Fruit fly (Drosophila melanogaster) whole organism, pupa: Measurements from ENCODE around the gene CG3164.

ENCODE experiments used
- CG10348 ChIP-seq: fragments of 200-800 bp; sonication (Bioruptor generic); IDR thresholded peaks from 2 replicates; pipeline ENCODE4 v1.3.6; 2022; ENCODE audit warnings: missing biosample characterization, missing genetic modification characterization
- CG12605 ChIP-seq: fragments of 200-800 bp; sonication (Bioruptor generic); IDR thresholded peaks from 2 replicates; pipeline ENCODE4 v1.3.6; 2022; ENCODE audit warnings: missing biosample characterization, missing genetic modification characterization
- CG13204 ChIP-seq: fragments of 200-800 bp; sonication (Bioruptor generic); optimal IDR thresholded peaks from 2 replicates; lab custom pipeline; 2018; ENCODE audit warnings: missing biosample characterization, mild to moderate bottlenecking, missing genetic modification characterization, moderate library complexity
- CG14655 ChIP-seq: fragments of 200-800 bp; sonication (Bioruptor generic); optimal IDR thresholded peaks from 3 replicates; lab custom pipeline; 2017; ENCODE audit warnings: mild to moderate bottlenecking, missing biosample characterization, missing genetic modification reagents, missing genetic modification characterization
- CG15710 ChIP-seq: fragments of 200-800 bp; sonication (Bioruptor generic); optimal IDR thresholded peaks from 2 replicates; lab custom pipeline; 2018; ENCODE audit warnings: missing biosample characterization, mild to moderate bottlenecking, missing genetic modification characterization, moderate library complexity
- CG17806 ChIP-seq: fragments of 200-800 bp; sonication (Bioruptor generic); optimal IDR thresholded peaks from 2 replicates; lab custom pipeline; 2018; ENCODE audit warnings: missing biosample characterization, mild to moderate bottlenecking, missing genetic modification characterization, moderate library complexity
- CG32121 ChIP-seq: fragments of 200-800 bp; sonication (Bioruptor generic); IDR thresholded peaks from 2 replicates; pipeline ENCODE4 v1.3.6; 2022; ENCODE audit warnings: missing biosample characterization, missing genetic modification characterization
- CG34367 ChIP-seq: fragments of 200-800 bp; sonication (Bioruptor generic); optimal IDR thresholded peaks from 2 replicates; lab custom pipeline; 2018; ENCODE audit warnings: missing biosample characterization, mild to moderate bottlenecking, missing genetic modification characterization
- CG4496 ChIP-seq: fragments of 200-800 bp; sonication (Bioruptor generic); IDR thresholded peaks from 3 replicates; pipeline ENCODE4 v1.3.6; 2022; ENCODE audit warnings: missing biosample characterization, missing genetic modification characterization
- CG8159 ChIP-seq: fragments of 200-800 bp; sonication (Bioruptor generic); optimal IDR thresholded peaks from 3 replicates; lab custom pipeline; 2018; ENCODE audit warnings: missing biosample characterization, mild to moderate bottlenecking, missing genetic modification characterization, moderate library complexity
- CG8301 ChIP-seq: fragments of 200-800 bp; sonication (Bioruptor generic); optimal IDR thresholded peaks from 2 replicates; lab custom pipeline; 2018; ENCODE audit warnings: missing biosample characterization, mild to moderate bottlenecking, missing genetic modification characterization
- CG9948 ChIP-seq: fragments of 200-800 bp; sonication (Bioruptor generic); optimal IDR thresholded peaks from 2 replicates; lab custom pipeline; 2018; ENCODE audit warnings: missing biosample characterization, mild to moderate bottlenecking, missing genetic modification characterization, moderate library complexity
- D1 ChIP-seq: fragments of 200-800 bp; sonication (Bioruptor generic); optimal IDR thresholded peaks from 2 replicates; lab custom pipeline; 2018; ENCODE audit warnings: missing biosample characterization, mild to moderate bottlenecking, missing genetic modification characterization, moderate library complexity
- EcR ChIP-seq: fragments of 200-800 bp; sonication (Bioruptor generic); optimal IDR thresholded peaks from 3 replicates; lab custom pipeline; 2019; ENCODE audit warnings: missing biosample characterization, missing genetic modification characterization, mild to moderate bottlenecking, moderate library complexity, missing genetic modification reagents
- Ets98B ChIP-seq: fragments of 200-800 bp; sonication (Bioruptor generic); IDR thresholded peaks from 2 replicates; pipeline ENCODE4 v1.3.6; 2022; ENCODE audit warnings: missing biosample characterization, missing genetic modification characterization
- Pif1A ChIP-seq: fragments of 200-800 bp; sonication (Bioruptor generic); optimal IDR thresholded peaks from 3 replicates; lab custom pipeline; 2016; ENCODE audit warnings: missing biosample characterization, missing genetic modification characterization
- Pif1B ChIP-seq: fragments of 200-800 bp; sonication (Bioruptor generic); optimal IDR thresholded peaks from 3 replicates; lab custom pipeline; 2016; ENCODE audit warnings: missing biosample characterization, missing genetic modification characterization
- Snoo ChIP-seq: fragments of 200-800 bp; sonication (Bioruptor generic); optimal IDR thresholded peaks from 3 replicates; lab custom pipeline; 2017; ENCODE audit warnings: missing biosample characterization, mild to moderate bottlenecking, missing genetic modification characterization, inconsistent platforms
- fd96Ca ChIP-seq: fragments of 200-800 bp; sonication (Bioruptor generic); IDR thresholded peaks from 3 replicates; pipeline ENCODE4 v1.3.6; 2022; ENCODE audit warnings: missing biosample characterization, missing genetic modification characterization
- gl ChIP-seq: fragments of 200-800 bp; sonication (Bioruptor generic); optimal IDR thresholded peaks from 2 replicates; lab custom pipeline; 2018; ENCODE audit warnings: missing biosample characterization, mild to moderate bottlenecking, missing genetic modification characterization
- rn ChIP-seq: fragments of 200-800 bp; sonication (Bioruptor generic); IDR thresholded peaks from 2 replicates; pipeline ENCODE4 v1.3.6; 2022; ENCODE audit warnings: missing biosample characterization, missing genetic modification characterization

CG3164 gene

DNA sequence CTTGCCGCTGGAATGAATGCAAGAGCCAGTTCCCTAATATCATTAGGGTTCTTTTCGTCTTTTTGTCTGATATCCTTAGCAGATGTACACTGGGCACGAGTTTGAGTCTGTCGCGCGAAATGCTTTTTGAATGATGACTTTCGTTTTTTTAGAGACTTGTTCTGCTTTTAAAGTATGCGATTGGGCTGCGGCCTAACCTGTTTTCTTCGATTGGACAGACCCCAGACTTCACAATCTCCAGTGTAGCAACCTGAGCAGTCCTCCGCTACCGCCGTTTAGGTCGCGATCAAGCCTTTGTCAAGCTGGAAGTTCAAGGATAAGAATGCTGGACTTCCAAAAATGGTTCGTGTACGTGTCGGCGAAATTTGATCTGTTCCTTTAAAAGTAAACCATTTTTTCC lies 42.1 kb downstream of the CG3164 start:
- TF ChIP-seq EcR (peak; percentile 38), CG8301 (tag; lab: Kevin White, UChicago) (no peak)

dm6 chr2L:87255-87723 lies 43.3 kb downstream of the CG3164 start, which contains the start of gene net:
TSS of gene net (minus strand) at chr2L:87387.
- TF ChIP-seq CG32121 (GFP tag; lab: Robert Waterston, UW) (peak; percentile 66), CG8159 (tag; lab: Kevin White, UChicago) (peak; percentile 75), CG8301 (tag; lab: Kevin White, UChicago) (peak; percentile 72), gl (tag; lab: Kevin White, UChicago) (no peak), CG17806 (tag; lab: Kevin White, UChicago) (peak; percentile 61), CG9948 (tag; lab: Kevin White, UChicago) (peak; percentile 67), fd96Ca (GFP tag; lab: Robert Waterston, UW) (no peak), CG15710 (tag; lab: Kevin White, UChicago) (peak; percentile 79), CG14655 (GFP tag; lab: Kevin White, UChicago) (peak; percentile 76), CG4496 (GFP tag; lab: Robert Waterston, UW) (peak; percentile 70), D1 (tag; lab: Kevin White, UChicago) (peak; percentile 13), EcR (peak; percentile 54), CG13204 (GFP tag; lab: Kevin White, UChicago) (no peak), Snoo (tag; lab: Kevin White, UChicago) (peak; percentile 71), Pif1B (peak; percentile 60), CG34367 (tag; lab: Kevin White, UChicago) (peak; percentile 59), Ets98B (no peak; the same call in 1 of the 2 replicates), Pif1A (GFP tag; lab: Kevin White, UChicago) (peak; percentile 66)

- TF ChIP-seq Snoo (tag; lab: Kevin White, UChicago) = no peak
Observed at dm6 chr2L:85701-86100, 44.9 kb downstream of the CG3164 start.

DNA sequence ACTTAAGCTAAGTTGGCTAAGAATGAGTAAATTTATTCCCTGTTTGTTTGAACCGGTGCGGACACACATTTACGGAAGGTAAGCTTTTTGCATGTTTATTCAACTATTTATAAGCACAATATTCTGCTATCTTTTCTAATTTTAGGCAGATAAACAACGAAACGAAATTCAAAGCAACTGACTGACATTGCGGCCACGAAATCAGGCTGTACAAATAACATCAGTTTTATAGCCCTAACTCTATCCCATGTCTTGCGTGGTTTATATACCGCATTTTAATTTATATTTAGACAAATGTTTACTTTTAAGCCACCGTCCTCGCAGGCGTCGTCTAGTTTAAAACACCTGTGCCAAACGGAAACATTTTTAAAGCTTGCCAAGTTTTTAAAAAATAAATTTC lies 45.5 kb downstream of the CG3164 start:
- TF ChIP-seq CG12605 (GFP tag; lab: Robert Waterston, UW) (no peak), CG9948 (tag; lab: Kevin White, UChicago) (no peak), CG32121 (GFP tag; lab: Robert Waterston, UW) (no peak), EcR (no peak), rn (GFP tag; lab: Robert Waterston, UW) (no peak), fd96Ca (GFP tag; lab: Robert Waterston, UW) (no peak), CG4496 (GFP tag; lab: Robert Waterston, UW) (no peak), Ets98B (no peak), CG34367 (tag; lab: Kevin White, UChicago) (no peak), CG14655 (GFP tag; lab: Kevin White, UChicago) (no peak), Pif1B (no peak), CG15710 (tag; lab: Kevin White, UChicago) (no peak), CG8159 (tag; lab: Kevin White, UChicago) (no peak), D1 (tag; lab: Kevin White, UChicago) (no peak), CG10348 (no peak), gl (tag; lab: Kevin White, UChicago) (no peak), Snoo (tag; lab: Kevin White, UChicago) (no peak)

DNA sequence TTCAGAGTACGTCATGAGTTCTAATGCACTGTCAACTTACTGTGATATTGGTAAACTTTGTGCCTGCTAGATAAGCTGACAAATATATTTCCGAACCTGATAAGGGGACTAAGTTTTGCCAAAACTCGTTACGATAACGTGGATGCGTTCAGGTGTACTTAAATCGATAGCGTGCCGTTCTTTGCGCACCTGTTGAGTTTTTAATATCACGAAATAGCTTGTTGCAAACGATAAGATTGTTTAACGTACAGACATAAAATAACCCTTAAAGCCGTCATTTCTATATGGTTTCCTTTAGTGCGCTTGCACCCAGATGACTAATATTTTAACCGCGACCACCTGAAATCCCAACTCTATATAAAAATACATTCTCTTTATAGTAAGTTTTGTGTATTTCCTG lies 48.5 kb downstream of the CG3164 start:
- TF ChIP-seq CG9948 (tag; lab: Kevin White, UChicago) (no peak), CG4496 (GFP tag; lab: Robert Waterston, UW) (no peak), CG34367 (tag; lab: Kevin White, UChicago) (no peak), fd96Ca (GFP tag; lab: Robert Waterston, UW) (no peak), CG17806 (tag; lab: Kevin White, UChicago) (no peak)

dm6 chr2L:81198-81597 lies 49.4 kb downstream of the CG3164 start:
- TF ChIP-seq CG14655 (GFP tag; lab: Kevin White, UChicago) = no peak
- TF ChIP-seq CG32121 (GFP tag; lab: Robert Waterston, UW) = no peak
- no peak for TF ChIP-seq Pif1B
- TF ChIP-seq Ets98B = no peak
- no peak for TF ChIP-seq CG4496 (GFP tag; lab: Robert Waterston, UW)
- no peak for TF ChIP-seq CG12605 (GFP tag; lab: Robert Waterston, UW)
- TF ChIP-seq D1 (tag; lab: Kevin White, UChicago) = no peak
- TF ChIP-seq CG17806 (tag; lab: Kevin White, UChicago) = no peak
- TF ChIP-seq fd96Ca (GFP tag; lab: Robert Waterston, UW) = no peak
- no peak for TF ChIP-seq gl (tag; lab: Kevin White, UChicago)
- TF ChIP-seq rn (GFP tag; lab: Robert Waterston, UW) = no peak
- no peak for TF ChIP-seq CG13204 (GFP tag; lab: Kevin White, UChicago)
- no peak for TF ChIP-seq CG34367 (tag; lab: Kevin White, UChicago)
- TF ChIP-seq CG8159 (tag; lab: Kevin White, UChicago) = no peak
- TF ChIP-seq EcR = no peak

DNA sequence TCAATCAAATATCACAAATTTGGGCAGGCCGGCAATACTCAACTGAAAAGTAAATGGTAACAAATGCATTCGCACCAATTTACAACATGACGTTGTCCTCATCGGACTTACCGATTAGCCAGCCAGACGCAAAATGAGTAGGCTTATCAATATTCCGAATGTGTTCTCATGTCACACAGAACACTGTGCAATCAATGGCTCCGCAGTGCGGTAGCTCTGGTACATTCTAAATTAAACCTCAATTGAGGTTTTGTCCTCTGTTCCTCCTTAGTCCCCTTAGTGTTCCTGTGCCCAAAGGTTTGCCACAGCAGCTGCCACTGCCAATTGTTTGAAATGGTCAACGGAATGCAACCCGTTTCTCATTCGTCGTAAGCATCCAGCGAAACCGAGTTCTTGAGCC lies 51.8 kb downstream of the CG3164 start:
- TF ChIP-seq rn (GFP tag; lab: Robert Waterston, UW) (no peak), CG12605 (GFP tag; lab: Robert Waterston, UW) (no peak), CG17806 (tag; lab: Kevin White, UChicago) (no peak), CG32121 (GFP tag; lab: Robert Waterston, UW) (no peak), CG15710 (tag; lab: Kevin White, UChicago) (no peak), fd96Ca (GFP tag; lab: Robert Waterston, UW) (no peak), CG9948 (tag; lab: Kevin White, UChicago) (no peak), CG8301 (tag; lab: Kevin White, UChicago) (no peak), CG4496 (GFP tag; lab: Robert Waterston, UW) (no peak)
- TF ChIP-seq, all 21 proteins: peak for 0
